Fruit fly (Drosophila melanogaster) whole organism, larva: Measurements from ENCODE around the gene Cka.

Experiments used
- noc ChIP-seq: fragments of 200-800 bp; sonication (Bioruptor generic); optimal IDR thresholded peaks from 3 replicates; lab custom pipeline; 2019; ENCODE audit warnings: missing biosample characterization, mild to moderate bottlenecking, missing genetic modification characterization, moderate library complexity

Cka gene

DNA sequence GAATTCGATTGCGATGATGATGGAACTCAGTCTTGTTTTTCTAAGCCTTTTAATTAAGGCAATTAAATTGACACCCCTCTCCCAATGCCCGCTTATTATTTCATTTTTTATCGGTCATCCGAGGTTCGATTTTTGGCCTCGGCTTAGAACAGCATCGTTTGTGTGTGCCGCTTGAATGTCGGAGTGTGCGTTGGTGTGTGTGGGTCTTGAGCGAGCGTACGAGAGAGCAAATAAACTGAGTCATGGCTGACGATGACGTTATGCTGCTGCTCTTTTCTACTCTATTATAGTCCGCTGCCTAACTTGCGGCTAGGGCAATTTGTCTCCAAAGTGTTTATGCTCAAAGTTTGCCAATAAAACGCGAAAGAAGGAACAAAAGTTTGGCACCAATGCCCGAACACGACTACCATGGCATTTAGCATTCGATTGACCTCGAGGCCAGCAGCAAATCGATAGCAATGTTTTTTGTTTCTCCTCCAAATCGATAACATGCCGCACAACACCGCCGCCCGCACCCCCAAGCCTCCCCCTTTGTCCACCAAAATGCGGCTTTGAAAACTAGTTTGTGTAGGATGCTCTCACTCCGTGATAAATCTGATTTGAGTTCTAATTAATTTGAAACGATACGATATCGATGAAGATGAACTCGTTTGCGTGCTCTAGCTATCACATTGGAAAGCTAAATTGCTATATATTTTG lies 55.1 kb downstream of the Cka start:
- no peak for TF ChIP-seq noc (tag; lab: Kevin White, UChicago)

DNA sequence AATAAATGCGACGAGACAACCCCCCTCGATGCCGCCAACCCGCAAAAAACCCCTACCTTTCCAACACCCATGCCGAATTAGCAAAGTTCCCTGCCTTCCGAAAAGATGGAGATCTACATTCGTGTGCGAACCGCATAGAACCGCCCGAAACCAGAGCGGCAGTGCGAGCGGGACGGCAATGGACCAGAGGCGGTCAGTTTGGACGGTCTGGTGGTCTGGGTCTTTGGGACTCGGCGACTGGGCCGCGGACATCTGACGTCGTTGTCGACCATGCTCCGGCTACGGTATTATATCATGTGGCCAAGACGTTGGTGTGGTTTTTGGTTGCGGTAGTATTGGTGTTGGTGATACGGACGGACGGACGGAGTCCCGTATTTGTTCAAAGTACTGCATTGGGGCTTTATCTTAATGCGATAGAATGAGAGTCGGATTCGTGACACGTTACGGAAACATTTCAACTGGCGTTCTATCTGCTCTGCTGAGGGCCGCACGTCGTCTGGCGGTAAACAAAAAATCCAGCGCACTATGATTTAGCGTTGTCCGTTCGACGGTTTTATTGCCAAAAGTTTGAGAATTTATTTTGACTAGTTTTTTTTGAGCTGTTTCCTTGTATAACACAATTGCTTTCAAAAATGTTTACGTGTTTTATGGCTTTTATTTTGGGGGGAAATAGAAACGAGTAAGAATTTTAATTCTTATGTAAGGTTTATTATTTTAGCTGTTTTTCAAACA lies 56.4 kb downstream of the Cka start:
- TF ChIP-seq noc (tag; lab: Kevin White, UChicago) = peak; percentile 89

- no peak for TF ChIP-seq noc (tag; lab: Kevin White, UChicago)
These were observed 56.9 kb downstream of the Cka start for dm6 chr2L:8087468-8087789.

dm6 chr2L:8088025-8088789 lies 57.7 kb downstream of the Cka start:
- TF ChIP-seq noc (tag; lab: Kevin White, UChicago) = peak; percentile 72
